Worm (Caenorhabditis elegans): ENCODE results near the gene vps-52.

The vps-52 gene

ce11 chrX:7587741-7588235 is 22.7 kb downstream of the vps-52 start:
- TF ChIP-seq fos-1 (tag; optimal IDR thresholded peaks at IDR 0.05) (no peak), mab-9 (GFP tag; IDR thresholded peaks at IDR 0.05) (no peak), blmp-1 (tag; optimal IDR thresholded peaks at IDR 0.05) (peak; percentile 69), snu-23 (GFP tag; optimal IDR thresholded peaks at IDR 0.05) (no peak), elt-3 (tag; optimal IDR thresholded peaks at IDR 0.05) (peak in 1 of 6 experiments; percentile 22)

- TF ChIP-seq blmp-1 (tag; optimal IDR thresholded peaks at IDR 0.05) (peak; percentile 87), tbx-2 (tag; optimal IDR thresholded peaks at IDR 0.05) (peak; percentile 48), nhr-19 (GFP tag; conservative IDR thresholded peaks at IDR 0.05) (0 out of 2 replicates have a peak, but pooled peaks have one; percentile 4), irx-1 (tag; optimal IDR thresholded peaks at IDR 0.05) (no peak), hlh-4 (tag; optimal IDR thresholded peaks at IDR 0.05) (no peak), lin-14 (GFP tag; optimal IDR thresholded peaks at IDR 0.05) (peak; percentile 78), nhr-20 (tag; optimal IDR thresholded peaks at IDR 0.05) (peak; percentile 36), nhr-71 (tag; optimal IDR thresholded peaks at IDR 0.05) (peak; percentile 55), skn-1 (tag; optimal IDR thresholded peaks at IDR 0.05) (no peak), snu-23 (GFP tag; optimal IDR thresholded peaks at IDR 0.05) (peak; percentile 49), nhr-90 (tag; optimal IDR thresholded peaks at IDR 0.05; ENCODE audit: poor library complexity) (peak; percentile 27), elt-3 (tag; optimal IDR thresholded peaks at IDR 0.05) (peak in 5 of 6 experiments; percentile 13 to 57 (median 50)), lsy-2 (tag; optimal IDR thresholded peaks at IDR 0.05) (peak in 1 of 2 experiments; percentile 39), nhr-85 (tag) (peak; percentile 75), mep-1 (tag; optimal IDR thresholded peaks at IDR 0.05) (peak; percentile 4)
Measured at ce11 chrX:7590756-7591155, 25.6 kb downstream of the vps-52 start.

ce11 chrX:7593931-7594544 is 28.9 kb downstream of the vps-52 start:
- TF ChIP-seq lin-15B (tag; optimal IDR thresholded peaks at IDR 0.05), result no peak
- no peak for TF ChIP-seq fos-1 (tag; optimal IDR thresholded peaks at IDR 0.05)
- no peak for TF ChIP-seq ceh-8 (GFP tag; optimal IDR thresholded peaks at IDR 0.05)
- peak in 1 of 2 experiments; percentile 35 for TF ChIP-seq mdl-1 (tag; optimal IDR thresholded peaks at IDR 0.05)
- TF ChIP-seq nhr-85 (tag), result peak; percentile 78
- TF ChIP-seq blmp-1 (tag; optimal IDR thresholded peaks at IDR 0.05), result peak; percentile 68
- peak; percentile 28 for TF ChIP-seq nhr-20 (tag; optimal IDR thresholded peaks at IDR 0.05)
- peak; percentile 49 for TF ChIP-seq lin-14 (GFP tag; optimal IDR thresholded peaks at IDR 0.05)
- TF ChIP-seq nhr-71 (tag; optimal IDR thresholded peaks at IDR 0.05), result peak; percentile 5
- no peak for TF ChIP-seq hlh-4 (tag; optimal IDR thresholded peaks at IDR 0.05)
- TF ChIP-seq fkh-10 (GFP tag; optimal IDR thresholded peaks at IDR 0.05), result no peak
- peak in 1 of 2 experiments; percentile 3 for TF ChIP-seq lsy-2 (tag; optimal IDR thresholded peaks at IDR 0.05)
- no peak for TF ChIP-seq pag-3 (tag; optimal IDR thresholded peaks at IDR 0.05; ENCODE audit: borderline replicate concordance, insufficient read depth)
- TF ChIP-seq sox-4 (tag; optimal IDR thresholded peaks at IDR 0.05), result no peak
- no peak for TF ChIP-seq Y116A8C.19 (tag; optimal IDR thresholded peaks at IDR 0.05; ENCODE audit: borderline replicate concordance)

- no peak for TF ChIP-seq nhr-77 (tag; optimal IDR thresholded peaks at IDR 0.05)
- no peak for TF ChIP-seq pqm-1 (tag; optimal IDR thresholded peaks at IDR 0.05)
- peak; percentile 82 for TF ChIP-seq nhr-85 (tag)
- TF ChIP-seq unc-30 (tag; optimal IDR thresholded peaks at IDR 0.05), result no peak
- TF ChIP-seq hlh-4 (tag; optimal IDR thresholded peaks at IDR 0.05), result no peak
- no peak for TF ChIP-seq grh-1 (GFP tag; IDR thresholded peaks at IDR 0.05)
- TF ChIP-seq egl-13 (tag; optimal IDR thresholded peaks at IDR 0.05), result no peak
- TF ChIP-seq egl-27 (tag; optimal IDR thresholded peaks at IDR 0.05), result no peak
- no peak for TF ChIP-seq ceh-82 (tag; optimal IDR thresholded peaks at IDR 0.05)
- no peak for TF ChIP-seq unc-62 (GFP tag; optimal IDR thresholded peaks at IDR 0.05)
- TF ChIP-seq nhr-19 (GFP tag; conservative IDR thresholded peaks at IDR 0.05), result no peak
- TF ChIP-seq unc-130 (tag; optimal IDR thresholded peaks at IDR 0.05), result no peak
- TF ChIP-seq snu-23 (GFP tag; optimal IDR thresholded peaks at IDR 0.05), result no peak
- TF ChIP-seq lin-13 (GFP tag; optimal IDR thresholded peaks at IDR 0.05), result no peak
- no peak for TF ChIP-seq mef-2 (tag; optimal IDR thresholded peaks at IDR 0.05)
- peak; percentile 47 for TF ChIP-seq nhr-71 (tag; optimal IDR thresholded peaks at IDR 0.05)
- TF ChIP-seq rnt-1 (tag; optimal IDR thresholded peaks at IDR 0.05), result no peak
- TF ChIP-seq isw-1 (GFP tag; IDR thresholded peaks at IDR 0.05), result no peak
- TF ChIP-seq nhr-90 (tag; optimal IDR thresholded peaks at IDR 0.05; ENCODE audit: poor library complexity), result peak; percentile 51
- no peak for TF ChIP-seq mep-1 (tag; optimal IDR thresholded peaks at IDR 0.05)
- no peak for TF ChIP-seq unc-86 (tag; optimal IDR thresholded peaks at IDR 0.05)
- no peak for TF ChIP-seq hpl-2 (GFP tag; optimal IDR thresholded peaks at IDR 0.05)
- TF ChIP-seq efl-3 (GFP tag; optimal IDR thresholded peaks at IDR 0.05), result no peak
- TF ChIP-seq fkh-10 (GFP tag; optimal IDR thresholded peaks at IDR 0.05), result no peak
- no peak for TF ChIP-seq aha-1 (tag; optimal IDR thresholded peaks at IDR 0.05)
- TF ChIP-seq ztf-4 (tag; optimal IDR thresholded peaks at IDR 0.05), result no peak
- no peak for TF ChIP-seq nhr-11 (tag; optimal IDR thresholded peaks at IDR 0.05)
- TF ChIP-seq lin-14 (GFP tag; optimal IDR thresholded peaks at IDR 0.05), result peak; percentile 49
Measured at ce11 chrX:7596029-7596428, 30.9 kb downstream of the vps-52 start.
